Worm (Caenorhabditis elegans): ENCODE data around the gene F08D12.2.

DNA sequence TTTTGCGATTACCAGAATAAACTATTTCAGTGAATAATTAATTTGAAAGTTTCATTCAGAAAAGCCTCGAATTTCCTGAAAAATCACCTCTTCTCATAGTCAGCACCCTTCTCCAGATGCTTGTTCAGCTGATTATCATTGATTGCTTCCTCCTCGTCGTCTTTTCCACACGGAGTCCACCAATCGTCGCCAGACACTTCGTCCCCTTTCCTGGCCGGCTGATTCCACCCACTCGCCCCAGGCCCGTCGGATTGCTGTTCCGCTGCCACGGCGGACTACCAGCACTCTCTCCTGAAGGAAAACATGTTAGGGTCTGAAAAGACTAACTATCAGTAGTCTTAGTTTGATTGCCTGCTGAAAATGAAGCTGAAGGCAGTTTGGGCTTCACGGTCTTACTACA lies 651 bp upstream of the F08D12.2 start:
- TF ChIP-seq unc-62 (GFP tag; optimal IDR thresholded peaks at IDR 0.05): no peak
- no peak for TF ChIP-seq nhr-76 (tag; optimal IDR thresholded peaks at IDR 0.05)
- no peak for TF ChIP-seq lin-13 (tag; optimal IDR thresholded peaks at IDR 0.05)
- no peak for TF ChIP-seq unc-39 (tag; optimal IDR thresholded peaks at IDR 0.05)
- no peak for TF ChIP-seq nhr-12 (tag; optimal IDR thresholded peaks at IDR 0.05)
- TF ChIP-seq ceh-43 (GFP tag; optimal IDR thresholded peaks at IDR 0.05): no peak
- TF ChIP-seq pha-4 (tag; optimal IDR thresholded peaks at IDR 0.05): no peak
- TF ChIP-seq elt-3 (tag; optimal IDR thresholded peaks at IDR 0.05): no peak
- TF ChIP-seq snpc-4 (tag; optimal IDR thresholded peaks at IDR 0.05): no peak
- no peak for TF ChIP-seq blmp-1 (tag; optimal IDR thresholded peaks at IDR 0.05)

Data from whole organism, mixed stage, embryonic.